Fruit fly (Drosophila melanogaster) whole organism, adult: ENCODE data around the gene CG12219.

ENCODE experiments used
- CG11617 ChIP-seq: fragments of 200-800 bp; sonication (Bioruptor generic); optimal IDR thresholded peaks from 2 replicates; lab custom pipeline; 2017; ENCODE audit warnings: mild to moderate bottlenecking, missing biosample characterization, missing genetic modification reagents, missing genetic modification characterization
- CG12768 ChIP-seq: fragments of 200-800 bp; sonication (Bioruptor generic); optimal IDR thresholded peaks from 2 replicates; lab custom pipeline; 2017; ENCODE audit warnings: missing biosample characterization, missing genetic modification characterization, mild to moderate bottlenecking, moderate library complexity, missing genetic modification reagents
- CG14711 ChIP-seq: fragments of 200-800 bp; sonication (Bioruptor generic); optimal IDR thresholded peaks from 2 replicates; lab custom pipeline; 2018; ENCODE audit warnings: missing biosample characterization, mild to moderate bottlenecking, missing genetic modification characterization, moderate library complexity
- CG1620 ChIP-seq: fragments of 200-800 bp; sonication (Bioruptor generic); optimal IDR thresholded peaks from 2 replicates; lab custom pipeline; 2016; ENCODE audit warnings: missing biosample characterization, missing genetic modification characterization
- CG33017 ChIP-seq: fragments of 200-800 bp; sonication (Bioruptor generic); optimal IDR thresholded peaks from 2 replicates; lab custom pipeline; 2018; ENCODE audit warnings: missing biosample characterization, mild to moderate bottlenecking, missing genetic modification characterization, moderate library complexity
- CG5204 ChIP-seq: fragments of 200-800 bp; sonication (Bioruptor generic); optimal IDR thresholded peaks from 2 replicates; lab custom pipeline; 2016; ENCODE audit warnings: missing biosample characterization, missing genetic modification characterization
- CG7045 ChIP-seq: fragments of 200-800 bp; sonication (Bioruptor generic); optimal IDR thresholded peaks from 2 replicates; lab custom pipeline; 2017; ENCODE audit warnings: missing biosample characterization, mild to moderate bottlenecking, missing genetic modification characterization
- CG7101 ChIP-seq: fragments of 200-800 bp; sonication (Bioruptor generic); optimal IDR thresholded peaks from 2 replicates; lab custom pipeline; 2018; ENCODE audit warnings: missing biosample characterization, mild to moderate bottlenecking, missing genetic modification characterization, moderate library complexity
- Clk ChIP-seq: fragments of 200-800 bp; sonication (Bioruptor generic); optimal IDR thresholded peaks from 2 replicates; lab custom pipeline; 2017; ENCODE audit warnings: missing biosample characterization, missing genetic modification characterization
- Crg-1 ChIP-seq: fragments of 200-800 bp; sonication (Bioruptor generic); optimal IDR thresholded peaks from 2 replicates; lab custom pipeline; 2016; ENCODE audit warnings: missing biosample characterization, missing genetic modification characterization
- Hr96 ChIP-seq: fragments of 200-800 bp; sonication (Bioruptor generic); optimal IDR thresholded peaks from 2 replicates; lab custom pipeline; 2016; ENCODE audit warnings: missing biosample characterization, missing genetic modification characterization
- Mnt ChIP-seq: fragments of 200-800 bp; sonication (Bioruptor generic); optimal IDR thresholded peaks from 2 replicates; lab custom pipeline; 2016; ENCODE audit warnings: missing biosample characterization, mild to moderate bottlenecking, missing genetic modification characterization
- bab1 ChIP-seq: fragments of 200-800 bp; sonication (Bioruptor generic); optimal IDR thresholded peaks from 3 replicates; lab custom pipeline; 2019; ENCODE audit warnings: missing biosample characterization, mild to moderate bottlenecking, missing genetic modification characterization, moderate library complexity
- cic ChIP-seq: fragments of 200-800 bp; sonication (Bioruptor generic); optimal IDR thresholded peaks from 2 replicates; lab custom pipeline; 2017; ENCODE audit warnings: missing biosample characterization, mild to moderate bottlenecking, missing genetic modification characterization, moderate library complexity
- cnc ChIP-seq, 2 experiments: fragments of >200 bp; optimal IDR thresholded peaks; 2 replicates each; lab custom pipeline; 2017
- kay ChIP-seq: fragments of 200-800 bp; sonication (Bioruptor generic); peaks from one replicate; lab custom pipeline; 2016; ENCODE audit warnings: missing biosample characterization, missing genetic modification characterization, borderline replicate concordance
- ovo ChIP-seq: fragments of 200-800 bp; sonication (Bioruptor generic); optimal IDR thresholded peaks from 2 replicates; lab custom pipeline; 2016; ENCODE audit warnings: missing biosample characterization, missing genetic modification characterization
- pad ChIP-seq: fragments of 200-800 bp; sonication (Bioruptor generic); optimal IDR thresholded peaks from 3 replicates; lab custom pipeline; 2017; ENCODE audit warnings: missing biosample characterization, missing genetic modification characterization, mild to moderate bottlenecking, moderate library complexity, missing genetic modification reagents
- tj ChIP-seq: fragments of 200-800 bp; sonication (Bioruptor generic); optimal IDR thresholded peaks from 3 replicates; lab custom pipeline; 2017; ENCODE audit warnings: missing biosample characterization, mild to moderate bottlenecking, missing genetic modification characterization, moderate library complexity
- toe ChIP-seq: fragments of 200-800 bp; sonication (Bioruptor generic); optimal IDR thresholded peaks from 2 replicates; lab custom pipeline; 2016; ENCODE audit warnings: missing biosample characterization, missing genetic modification characterization

The CG12219 gene

DNA sequence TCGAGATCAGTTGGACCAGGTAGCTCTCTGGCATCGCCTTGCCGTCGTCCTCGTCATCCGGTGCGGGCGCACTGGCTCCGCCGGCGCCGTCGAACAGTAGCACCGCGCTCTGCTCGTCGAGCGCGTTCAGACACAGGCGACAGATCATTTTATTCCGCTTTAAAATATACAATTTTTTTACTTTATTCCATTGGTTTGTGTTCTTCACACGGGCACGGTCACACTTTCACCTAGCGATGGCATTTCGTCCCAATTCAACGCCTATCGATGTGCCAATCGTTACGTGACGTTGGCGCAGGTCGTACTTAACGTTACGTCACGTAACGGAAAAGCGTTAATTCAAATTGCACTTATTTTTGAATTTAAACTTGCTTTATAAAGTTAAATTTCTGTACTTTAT, at the start of gene CG12219:
Gene CG12219, minus strand, starts transcription at position 234 of the 400 bp plus-strand sequence.
- no peak for TF ChIP-seq kay
- no peak for TF ChIP-seq tj (GFP tag; lab: Kevin White, UChicago)
- TF ChIP-seq bab1 (GFP tag; lab: Kevin White, UChicago) = peak; percentile 8
- TF ChIP-seq CG14711 (tag; lab: Kevin White, UChicago) = no peak
- no peak for TF ChIP-seq Crg-1 (GFP tag; lab: Kevin White, UChicago)
- TF ChIP-seq cic (GFP tag; lab: Kevin White, UChicago) = no peak
- TF ChIP-seq CG11617 (GFP tag; lab: Kevin White, UChicago) = no peak

DNA sequence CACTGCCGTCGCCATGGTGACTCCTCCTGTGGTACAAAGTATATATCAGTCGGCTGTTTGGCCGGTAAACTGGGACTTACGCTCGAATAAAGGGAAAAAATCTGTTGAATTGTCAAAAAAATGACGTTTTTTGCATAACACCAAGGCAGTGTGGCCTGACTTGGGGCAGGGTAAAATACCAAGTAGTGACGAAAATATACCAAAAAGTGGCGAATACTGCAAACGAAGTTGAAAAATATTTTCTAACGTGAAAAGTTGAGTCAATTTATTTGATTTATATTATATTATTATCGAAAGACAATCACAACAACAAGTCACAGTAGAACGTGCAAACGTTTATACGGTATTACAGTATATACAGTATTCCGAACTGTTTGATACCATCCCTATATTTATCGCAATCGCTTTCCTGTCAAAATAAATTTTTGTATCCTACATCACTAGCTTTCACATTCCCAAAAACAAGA, 49.2 kb upstream of the CG12219 start, which contains the start of the genes ND-B16.6 and kdn:
Gene ND-B16.6, minus strand, starts transcription at position 189 of the 467 bp plus-strand sequence.
Gene kdn, plus strand, starts transcription at position 417 of the 467 bp plus-strand sequence.
- TF ChIP-seq cnc (optimal IDR thresholded peaks at IDR 0.05; lab: Kevin White, UChicago) (no peak), cic (GFP tag; lab: Kevin White, UChicago) (no peak), CG33017 (tag; lab: Kevin White, UChicago) (no peak), bab1 (GFP tag; lab: Kevin White, UChicago) (no peak), CG5204 (GFP tag; lab: Kevin White, UChicago) (no peak), tj (GFP tag; lab: Kevin White, UChicago) (peak; percentile 37), Mnt (GFP tag; lab: Kevin White, UChicago) (no peak), Clk (GFP tag; lab: Kevin White, UChicago) (no peak), CG11617 (GFP tag; lab: Kevin White, UChicago) (no peak)

DNA sequence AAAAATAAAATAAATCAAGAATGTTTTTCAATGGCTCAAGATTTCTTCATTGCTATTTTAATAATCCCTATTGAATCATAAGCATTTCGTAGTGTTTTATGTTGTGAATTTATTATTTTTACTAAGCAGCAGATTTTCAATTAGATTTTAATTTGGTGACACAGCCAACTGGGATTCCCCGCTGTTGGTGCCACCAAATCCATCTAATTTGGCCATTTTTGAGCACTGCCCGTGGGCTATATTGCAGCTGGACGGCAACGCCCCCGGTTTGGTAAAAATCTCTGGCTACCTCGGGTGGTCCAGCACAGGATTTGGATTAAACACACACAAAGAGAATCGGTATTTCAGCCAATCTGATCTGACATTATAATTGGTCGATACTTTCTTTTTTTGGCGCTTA, 48.1 kb upstream of the CG12219 start:
- no peak for TF ChIP-seq CG5204 (GFP tag; lab: Kevin White, UChicago)
- no peak for TF ChIP-seq CG11617 (GFP tag; lab: Kevin White, UChicago)
- TF ChIP-seq CG7045 = no peak
- TF ChIP-seq tj (GFP tag; lab: Kevin White, UChicago) = no peak

- TF ChIP-seq Crg-1 (GFP tag; lab: Kevin White, UChicago) (peak; percentile 68), CG7101 (peak; percentile 51), CG14711 (tag; lab: Kevin White, UChicago) (peak; percentile 96), ovo (GFP tag; lab: Kevin White, UChicago) (peak; percentile 49), Clk (GFP tag; lab: Kevin White, UChicago) (no peak), toe (GFP tag; lab: Kevin White, UChicago) (peak; percentile 9), tj (GFP tag; lab: Kevin White, UChicago) (peak; percentile 99), cnc (optimal IDR thresholded peaks at IDR 0.05; lab: Kevin White, UChicago) (no peak), CG33017 (tag; lab: Kevin White, UChicago) (no peak), Mnt (GFP tag; lab: Kevin White, UChicago) (peak; percentile 73), CG7045 (no peak), Hr96 (GFP tag; lab: Kevin White, UChicago) (no peak), bab1 (GFP tag; lab: Kevin White, UChicago) (peak; percentile 80), CG5204 (GFP tag; lab: Kevin White, UChicago) (no peak), CG11617 (GFP tag; lab: Kevin White, UChicago) (no peak), kay (no peak), cic (GFP tag; lab: Kevin White, UChicago) (no peak), CG1620 (GFP tag; lab: Kevin White, UChicago) (peak; percentile 74), CG12768 (GFP tag; lab: Kevin White, UChicago) (no peak), pad (peak; percentile 52)
Measured at dm6 chrX:6346926-6347367, 45.9 kb upstream of the CG12219 start, which contains the start of gene CG3847. CG3847 (plus strand) TSS chrX:6347103.

DNA sequence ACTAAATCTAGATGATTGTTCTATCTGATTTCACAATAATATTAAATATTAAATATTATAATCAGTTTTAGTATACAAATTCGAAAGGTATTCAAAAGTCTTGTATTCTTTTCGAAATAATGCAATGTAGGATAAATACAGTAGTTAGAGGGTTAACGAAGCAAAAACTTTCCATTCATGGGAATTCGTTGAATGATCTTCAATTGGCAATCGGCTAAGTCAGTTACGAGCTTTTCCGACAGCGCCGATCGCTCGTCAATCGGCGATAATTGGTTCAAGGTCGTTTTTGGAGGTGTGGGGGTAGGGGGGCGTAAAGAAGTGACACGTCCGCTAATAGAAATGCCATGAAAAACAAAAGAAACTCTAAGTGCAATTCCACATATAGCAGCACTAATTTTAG, 45.1 kb upstream of the CG12219 start:
- no peak for TF ChIP-seq CG7101
- peak; percentile 12 for TF ChIP-seq bab1 (GFP tag; lab: Kevin White, UChicago)
- no peak for TF ChIP-seq kay
- no peak for TF ChIP-seq ovo (GFP tag; lab: Kevin White, UChicago)
- peak; percentile 67 for TF ChIP-seq cic (GFP tag; lab: Kevin White, UChicago)
- TF ChIP-seq CG14711 (tag; lab: Kevin White, UChicago) = peak; percentile 36

- TF ChIP-seq tj (GFP tag; lab: Kevin White, UChicago) (peak; percentile 16), Hr96 (GFP tag; lab: Kevin White, UChicago) (no peak), CG11617 (GFP tag; lab: Kevin White, UChicago) (peak; percentile 89), Mnt (GFP tag; lab: Kevin White, UChicago) (no peak), pad (peak; percentile 42), CG7045 (peak; percentile 17), CG12768 (GFP tag; lab: Kevin White, UChicago) (no peak), cnc (optimal IDR thresholded peaks at IDR 0.05; lab: Kevin White, UChicago) (no peak), CG5204 (GFP tag; lab: Kevin White, UChicago) (no peak), ovo (GFP tag; lab: Kevin White, UChicago) (peak; percentile 20), cic (GFP tag; lab: Kevin White, UChicago) (no peak), kay (no peak), Crg-1 (GFP tag; lab: Kevin White, UChicago) (no peak), toe (GFP tag; lab: Kevin White, UChicago) (no peak), Clk (GFP tag; lab: Kevin White, UChicago) (no peak), bab1 (GFP tag; lab: Kevin White, UChicago) (no peak), CG1620 (GFP tag; lab: Kevin White, UChicago) (no peak), CG14711 (tag; lab: Kevin White, UChicago) (peak; percentile 10), CG7101 (peak; percentile 68), CG33017 (tag; lab: Kevin White, UChicago) (no peak)
Measured at dm6 chrX:6344538-6345074, 43.5 kb upstream of the CG12219 start.
